Fruit fly (Drosophila melanogaster) whole organism, embryonic: Measurements from ENCODE around the gene CG13876.

Source experiments
- ATbp ChIP-seq: fragments of 200-800 bp; sonication (Bioruptor generic); optimal IDR thresholded peaks from 2 replicates; lab custom pipeline; 2017; ENCODE audit warnings: missing biosample characterization, mild to moderate bottlenecking, missing genetic modification characterization, missing genetic modification reagents
- Ada2b ChIP-seq: fragments of 200-800 bp; sonication (Bioruptor generic); IDR thresholded peaks from 2 replicates; pipeline ENCODE4 v1.3.6; 2022; ENCODE audit warnings: missing biosample characterization, missing genetic modification characterization
- Atf-2 ChIP-seq: fragments of 200-800 bp; sonication (Bioruptor generic); optimal IDR thresholded peaks from 2 replicates; lab custom pipeline; 2016; ENCODE audit warnings: missing biosample characterization, missing genetic modification characterization
- CG12219 ChIP-seq: fragments of 200-800 bp; sonication (Bioruptor generic); optimal IDR thresholded peaks from 3 replicates; lab custom pipeline; 2018; ENCODE audit warnings: missing biosample characterization, mild to moderate bottlenecking, missing genetic modification characterization
- CG13624 ChIP-seq: fragments of 200-800 bp; sonication (Bioruptor generic); optimal IDR thresholded peaks from 2 replicates; lab custom pipeline; 2016; ENCODE audit warnings: missing biosample characterization, missing genetic modification characterization
- CG13775 ChIP-seq: fragments of 200-800 bp; sonication (Bioruptor generic); optimal IDR thresholded peaks from 3 replicates; lab custom pipeline; 2017; ENCODE audit warnings: missing biosample characterization, mild to moderate bottlenecking, missing genetic modification characterization
- CG14860 ChIP-seq: fragments of 200-800 bp; sonication (Bioruptor generic); IDR thresholded peaks from 3 replicates; pipeline ENCODE4 v1.3.6; 2022; ENCODE audit warnings: missing biosample characterization, missing genetic modification characterization; ENCODE audit not compliant: partially characterized antibody
- CG15011 ChIP-seq: fragments of 200-800 bp; sonication (Bioruptor generic); optimal IDR thresholded peaks from 3 replicates; lab custom pipeline; 2018; ENCODE audit warnings: missing biosample characterization, mild to moderate bottlenecking, missing genetic modification characterization
- CG15514 ChIP-seq: fragments of 200-800 bp; sonication (Bioruptor generic); optimal IDR thresholded peaks from 3 replicates; lab custom pipeline; 2017; ENCODE audit warnings: missing biosample characterization, missing genetic modification characterization, mild to moderate bottlenecking, moderate library complexity, missing genetic modification reagents
- CG15601 ChIP-seq: fragments of 200-800 bp; sonication (Bioruptor generic); optimal IDR thresholded peaks from 3 replicates; lab custom pipeline; 2019; ENCODE audit warnings: missing biosample characterization, mild to moderate bottlenecking, missing genetic modification characterization, moderate library complexity
- CG17385 ChIP-seq: fragments of 200-800 bp; sonication (Bioruptor generic); optimal IDR thresholded peaks from 3 replicates; lab custom pipeline; 2018; ENCODE audit warnings: missing biosample characterization, mild to moderate bottlenecking, missing genetic modification characterization
- CG17802 ChIP-seq: fragments of 200-800 bp; sonication (Bioruptor generic); optimal IDR thresholded peaks from 2 replicates; lab custom pipeline; 2018; ENCODE audit warnings: missing biosample characterization, mild to moderate bottlenecking, missing genetic modification characterization, moderate library complexity
- CG18262 ChIP-seq: fragments of 200-800 bp; optimal IDR thresholded peaks from 3 replicates; lab custom pipeline; 2019; ENCODE audit warnings: missing biosample characterization, mild to moderate bottlenecking, missing genetic modification characterization, moderate library complexity
- CG3838 ChIP-seq: fragments of 200-800 bp; sonication (Bioruptor generic); optimal IDR thresholded peaks from 3 replicates; lab custom pipeline; 2016; ENCODE audit warnings: missing biosample characterization, missing genetic modification characterization
- CG4328 ChIP-seq: fragments of 200-800 bp; sonication (Bioruptor generic); optimal IDR thresholded peaks from 3 replicates; lab custom pipeline; 2017; ENCODE audit warnings: missing biosample characterization, missing genetic modification reagents, missing genetic modification characterization
- CG43689 ChIP-seq: fragments of 200-800 bp; sonication (Bioruptor generic); IDR thresholded peaks from 2 replicates; pipeline ENCODE4 v1.3.6; 2022; ENCODE audit warnings: missing biosample characterization, missing genetic modification characterization
- CG4820 ChIP-seq: fragments of 200-800 bp; sonication (Bioruptor generic); optimal IDR thresholded peaks from 3 replicates; lab custom pipeline; 2016; ENCODE audit warnings: missing biosample characterization, missing genetic modification characterization
- CG5953 ChIP-seq: fragments of 200-800 bp; sonication (Bioruptor generic); IDR thresholded peaks from 2 replicates; pipeline ENCODE4 v1.3.6; 2022; ENCODE audit warnings: missing biosample characterization, missing genetic modification characterization
- CG6791 ChIP-seq: fragments of 200-800 bp; sonication (Bioruptor generic); IDR thresholded peaks from 3 replicates; pipeline ENCODE4 v1.3.6; 2022; ENCODE audit warnings: missing biosample characterization, missing genetic modification characterization; ENCODE audit not compliant: partially characterized antibody
- CG6813 ChIP-seq: fragments of 200-800 bp; sonication (Bioruptor generic); optimal IDR thresholded peaks from 2 replicates; lab custom pipeline; 2017; ENCODE audit warnings: missing biosample characterization, missing genetic modification characterization, mild to moderate bottlenecking, moderate library complexity, missing genetic modification reagents
- CG8290 ChIP-seq, 3 experiments: fragments of 200-800 bp; sonication (Bioruptor generic); optimal IDR thresholded peaks; 2 replicates each; lab custom pipeline; 2016 to 2019; ENCODE audit warnings: missing biosample characterization in 3 of 3, missing genetic modification characterization in 3 of 3, mild to moderate bottlenecking in 2 of 3, moderate library complexity in 1 of 3
- CG9727 ChIP-seq: fragments of 200-800 bp; sonication (Bioruptor generic); optimal IDR thresholded peaks from 3 replicates; lab custom pipeline; 2017; ENCODE audit warnings: missing biosample characterization, mild to moderate bottlenecking, missing genetic modification characterization
- CG9932 ChIP-seq: fragments of 200-800 bp; sonication (Bioruptor generic); IDR thresholded peaks from 2 replicates; pipeline ENCODE4 v1.3.6; 2022; ENCODE audit warnings: missing biosample characterization, missing genetic modification characterization
- Doc2 ChIP-seq: fragments of 200-800 bp; sonication (Bioruptor generic); IDR thresholded peaks from 2 replicates; pipeline ENCODE4 v1.3.6; 2022; ENCODE audit warnings: missing biosample characterization, missing genetic modification characterization
- Drgx ChIP-seq: fragments of 200-800 bp; sonication (Bioruptor generic); IDR thresholded peaks from 2 replicates; pipeline ENCODE4 v1.3.6; 2022; ENCODE audit warnings: missing biosample characterization, missing genetic modification characterization
- Eip74EF ChIP-seq, 2 experiments: fragments of 200-800 bp in 1 of 2; fragments of >200 bp in 1 of 2; sonication (Bioruptor generic) in 1 of 2; optimal IDR thresholded peaks; 2 replicates each; lab custom pipeline; 2017 to 2019; ENCODE audit warnings: missing biosample characterization in 2 of 2, missing genetic modification characterization in 2 of 2, mild to moderate bottlenecking in 1 of 2, moderate library complexity in 1 of 2
- Hr3 ChIP-seq: fragments of 200-800 bp; sonication (Bioruptor generic); optimal IDR thresholded peaks from 3 replicates; lab custom pipeline; 2016; ENCODE audit warnings: missing biosample characterization, missing genetic modification characterization
- Hr39 ChIP-seq: fragments of >200 bp; optimal IDR thresholded peaks from 2 replicates; lab custom pipeline; 2017
- Hsf ChIP-seq: fragments of 200-800 bp; sonication (Bioruptor generic); optimal IDR thresholded peaks from 3 replicates; lab custom pipeline; 2016; ENCODE audit warnings: missing biosample characterization, missing genetic modification characterization
- Myb ChIP-seq: fragments of 200-800 bp; sonication (Bioruptor generic); optimal IDR thresholded peaks from 2 replicates; lab custom pipeline; 2016; ENCODE audit warnings: missing biosample characterization, missing genetic modification characterization
- NC2α ChIP-seq: fragments of 200-800 bp; sonication (Bioruptor generic); optimal IDR thresholded peaks from 2 replicates; lab custom pipeline; 2016; ENCODE audit warnings: missing biosample characterization, missing genetic modification characterization
- NfI ChIP-seq: fragments of 200-800 bp; sonication (Bioruptor generic); optimal IDR thresholded peaks from 3 replicates; lab custom pipeline; 2018; ENCODE audit warnings: missing biosample characterization, mild to moderate bottlenecking, missing genetic modification characterization, moderate library complexity
- Trl ChIP-seq, 3 experiments: fragments of >200 bp in 2 of 3; fragments of 200-800 bp in 1 of 3; sonication (Bioruptor generic) in 1 of 3; optimal IDR thresholded peaks; 2 replicates in 1 of 3; 3 replicates in 2 of 3; lab custom pipeline; 2016 to 2017; ENCODE audit warnings: missing biosample characterization in 1 of 3, missing genetic modification characterization in 1 of 3
- ab ChIP-seq: fragments of 200-800 bp; sonication (Bioruptor generic); optimal IDR thresholded peaks from 2 replicates; lab custom pipeline; 2016; ENCODE audit warnings: missing biosample characterization, missing genetic modification characterization
- ap ChIP-seq: fragments of 200-800 bp; sonication (Bioruptor generic); IDR thresholded peaks from 2 replicates; pipeline ENCODE4 v1.3.6; 2022; ENCODE audit warnings: missing biosample characterization, missing genetic modification characterization
- cad ChIP-seq: fragments of >200 bp; optimal IDR thresholded peaks from 2 replicates; lab custom pipeline; 2017; ENCODE audit warnings: missing biosample characterization, missing genetic modification characterization
- cas ChIP-seq: fragments of 200-800 bp; sonication (Bioruptor generic); IDR thresholded peaks from 2 replicates; pipeline ENCODE4 v1.3.6; 2022; ENCODE audit warnings: missing biosample characterization, missing genetic modification characterization
- corto ChIP-seq: fragments of 200-800 bp; sonication (Bioruptor generic); optimal IDR thresholded peaks from 2 replicates; lab custom pipeline; 2016; ENCODE audit warnings: missing biosample characterization, mild to moderate bottlenecking, missing genetic modification characterization, moderate library complexity
- gfzf ChIP-seq: fragments of 200-800 bp; sonication (Bioruptor generic); optimal IDR thresholded peaks from 2 replicates; lab custom pipeline; 2016; ENCODE audit warnings: missing biosample characterization, mild to moderate bottlenecking, missing genetic modification characterization, moderate library complexity
- gt ChIP-seq: fragments of 200-800 bp; sonication (Bioruptor generic); IDR thresholded peaks from 2 replicates; pipeline ENCODE4 v1.3.6; 2022; ENCODE audit warnings: missing biosample characterization, missing genetic modification characterization
- oc ChIP-seq: fragments of 200-800 bp; sonication (Bioruptor generic); optimal IDR thresholded peaks from 2 replicates; lab custom pipeline; 2018; ENCODE audit warnings: missing biosample characterization, mild to moderate bottlenecking, missing genetic modification characterization, moderate library complexity
- onecut ChIP-seq: fragments of 200-800 bp; sonication (Bioruptor generic); IDR thresholded peaks from 2 replicates; pipeline ENCODE4 v1.3.6; 2022; ENCODE audit warnings: missing biosample characterization, missing genetic modification characterization
- p53 ChIP-seq: fragments of 200-800 bp; sonication (Bioruptor generic); optimal IDR thresholded peaks from 2 replicates; lab custom pipeline; 2016; ENCODE audit warnings: missing biosample characterization, missing genetic modification characterization
- phol ChIP-seq: fragments of 200-800 bp; sonication (Bioruptor generic); optimal IDR thresholded peaks from 3 replicates; lab custom pipeline; 2018; ENCODE audit warnings: missing biosample characterization, mild to moderate bottlenecking, missing genetic modification characterization, moderate library complexity
- row ChIP-seq: fragments of 200-800 bp; sonication (Bioruptor generic); IDR thresholded peaks from 3 replicates; pipeline ENCODE4 v1.3.6; 2022; ENCODE audit warnings: missing biosample characterization, missing genetic modification characterization
- sd ChIP-seq: fragments of 200-800 bp; sonication (Bioruptor generic); optimal IDR thresholded peaks from 3 replicates; lab custom pipeline; 2018; ENCODE audit warnings: missing biosample characterization, mild to moderate bottlenecking, missing genetic modification characterization, moderate library complexity
- tna ChIP-seq: fragments of 200-800 bp; sonication (Bioruptor generic); IDR thresholded peaks from 2 replicates; pipeline ENCODE4 v1.3.6; 2022; ENCODE audit warnings: missing biosample characterization, missing genetic modification characterization; ENCODE audit not compliant: partially characterized antibody
- vfl ChIP-seq: fragments of 200-800 bp; sonication (Bioruptor generic); optimal IDR thresholded peaks from 2 replicates; lab custom pipeline; 2016; ENCODE audit warnings: missing biosample characterization, missing genetic modification characterization
- zfh2 ChIP-seq: fragments of 200-800 bp; sonication (Bioruptor generic); optimal IDR thresholded peaks from 2 replicates; lab custom pipeline; 2016; ENCODE audit warnings: missing biosample characterization, missing genetic modification characterization

Gene CG13876

DNA sequence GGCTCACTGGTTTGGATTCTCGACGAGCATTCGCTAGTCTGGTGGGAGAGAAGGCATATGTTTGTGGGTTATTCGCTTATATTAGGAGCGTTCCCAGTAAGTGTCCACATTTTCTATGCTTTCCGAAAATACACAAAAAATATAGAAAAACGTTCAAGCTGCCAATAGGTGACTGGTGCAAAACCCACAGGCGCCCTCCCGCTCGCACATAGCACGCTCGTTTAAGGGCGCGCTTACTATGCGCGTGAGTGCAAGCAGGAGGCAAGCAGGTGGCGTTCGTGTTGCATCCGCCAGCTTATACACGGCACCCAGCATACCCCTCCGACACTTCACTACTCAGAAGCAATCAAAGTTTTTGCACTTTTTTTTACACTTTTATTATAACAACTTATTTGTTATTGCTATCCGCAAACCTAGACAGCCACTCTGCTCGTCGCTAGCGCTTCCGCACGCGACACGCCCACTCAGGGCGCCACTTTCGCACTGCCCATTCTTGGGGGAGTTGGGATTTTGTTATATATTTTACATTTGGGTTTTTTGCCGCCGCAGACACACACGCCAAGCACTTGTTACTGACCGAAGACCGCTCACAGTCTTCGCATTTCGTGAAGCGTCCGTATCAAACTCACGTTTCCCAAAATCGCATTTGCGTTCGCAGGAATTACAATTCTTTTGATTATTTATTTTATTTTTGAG lies 6.7 kb upstream of the CG13876 start:
- TF ChIP-seq cas, result 0 out of 2 replicates have a peak, but pooled peaks have one; percentile 5
- no peak for TF ChIP-seq CG15011 (GFP tag; lab: Kevin White, UChicago)
- no peak for TF ChIP-seq Myb
- no peak for TF ChIP-seq ab (GFP tag; lab: Kevin White, UChicago)
- no peak for TF ChIP-seq CG3838
- TF ChIP-seq CG9727 (GFP tag; lab: Kevin White, UChicago), result no peak
- no peak for TF ChIP-seq CG17385 (GFP tag; lab: Kevin White, UChicago)
- TF ChIP-seq row (GFP tag; lab: Robert Waterston, UW), result peak; percentile 24; the same call in 2 of the 3 replicates
- peak; percentile 1 for TF ChIP-seq Atf-2 (GFP tag; lab: Kevin White, UChicago)
- no peak for TF ChIP-seq ap
- no peak for TF ChIP-seq vfl (GFP tag; lab: Kevin White, UChicago)
- no peak for TF ChIP-seq CG12219 (GFP tag; lab: Kevin White, UChicago)
- peak; percentile 4; the same call in 2 of the 3 replicates for TF ChIP-seq CG6791 (GFP tag; lab: Robert Waterston, UW)
- no peak; the same call in 2 of the 3 replicates for TF ChIP-seq CG14860 (GFP tag; lab: Robert Waterston, UW)
- TF ChIP-seq gfzf, result peak; percentile 2
- TF ChIP-seq Hr3, result no peak
- TF ChIP-seq Ada2b, result peak; percentile 21; the same call in 1 of the 2 replicates
- TF ChIP-seq cad (GFP tag; lab: Kevin White, UChicago), result no peak
- TF ChIP-seq CG18262, result no peak
- peak; percentile 25 for TF ChIP-seq zfh2 (GFP tag; lab: Kevin White, UChicago)
- TF ChIP-seq Hr39 (lab: Kevin White, UChicago), result no peak
- no peak for TF ChIP-seq sd (tag; lab: Kevin White, UChicago)
- no peak for TF ChIP-seq oc
- no peak for TF ChIP-seq corto
- no peak for TF ChIP-seq Doc2 (GFP tag; lab: Robert Waterston, UW)
- no peak for TF ChIP-seq NfI (GFP tag; lab: Kevin White, UChicago)
- peak; percentile 25 for TF ChIP-seq CG15514 (GFP tag; lab: Kevin White, UChicago)
- TF ChIP-seq CG6813 (GFP tag; lab: Kevin White, UChicago), result no peak
- peak; percentile 24 for TF ChIP-seq ATbp (GFP tag; lab: Kevin White, UChicago)
- no peak for TF ChIP-seq p53 (GFP tag; lab: Kevin White, UChicago)
- no peak for TF ChIP-seq gt (GFP tag; lab: Robert Waterston, UW)
- peak; percentile 11 for TF ChIP-seq Hsf (GFP tag; lab: Kevin White, UChicago)
- no peak for TF ChIP-seq CG13624 (GFP tag; lab: Kevin White, UChicago)
- TF ChIP-seq Trl (optimal IDR thresholded peaks at IDR 0.05; lab: Kevin White, UChicago), result no peak
- peak; percentile 36 for TF ChIP-seq Trl (GFP tag; optimal IDR thresholded peaks at IDR 0.05; lab: Kevin White, UChicago)
- 0 out of 2 replicates have a peak, but pooled peaks have one; percentile 19 for TF ChIP-seq Drgx (GFP tag; lab: Robert Waterston, UW)
- no peak for TF ChIP-seq phol (tag; lab: Kevin White, UChicago)
- no peak for TF ChIP-seq CG5953 (GFP tag; lab: Robert Waterston, UW)
- no peak for TF ChIP-seq CG13775 (GFP tag; lab: Kevin White, UChicago)
- TF ChIP-seq CG8290 (GFP tag; optimal IDR thresholded peaks at IDR 0.05; lab: Kevin White, UChicago), result no peak
- TF ChIP-seq CG8290 (tag; optimal IDR thresholded peaks at IDR 0.05; lab: Kevin White, UChicago), result no peak
- TF ChIP-seq Eip74EF (GFP tag; optimal IDR thresholded peaks at IDR 0.05; lab: Kevin White, UChicago), result no peak
- TF ChIP-seq onecut (GFP tag; lab: Robert Waterston, UW), result peak; percentile 21; the same call in 1 of the 2 replicates
- no peak for TF ChIP-seq CG15601 (tag; lab: Kevin White, UChicago)
- no peak for TF ChIP-seq NC2α (GFP tag; lab: Kevin White, UChicago)
- 0 out of 2 replicates have a peak, but pooled peaks have one; percentile 26 for TF ChIP-seq tna (GFP tag; lab: Robert Waterston, UW)
- TF ChIP-seq CG4820 (GFP tag; lab: Kevin White, UChicago), result peak; percentile 7
- TF ChIP-seq CG9932 (GFP tag; lab: Robert Waterston, UW), result peak; percentile 44
- TF ChIP-seq CG4328 (GFP tag; lab: Kevin White, UChicago), result no peak
- TF ChIP-seq CG43689 (GFP tag; lab: Robert Waterston, UW), result no peak
- TF ChIP-seq CG17802 (tag; lab: Kevin White, UChicago), result no peak
